Fruit fly (Drosophila melanogaster) whole organism, embryonic: Measurements from ENCODE around the gene CG15296.

Source experiments
- Abd-B ChIP-seq: fragments of 200-800 bp; sonication (Bioruptor generic); optimal IDR thresholded peaks from 2 replicates; lab custom pipeline; 2018; ENCODE audit warnings: missing biosample characterization, mild to moderate bottlenecking, missing genetic modification characterization, moderate library complexity
- Atf6 ChIP-seq: fragments of 200-800 bp; sonication (Bioruptor generic); IDR thresholded peaks from 2 replicates; pipeline ENCODE4 v1.3.6; 2022; ENCODE audit warnings: missing biosample characterization, missing genetic modification characterization
- Awh ChIP-seq: fragments of 200-800 bp; sonication (Bioruptor generic); IDR thresholded peaks from 2 replicates; pipeline ENCODE4, ENCODE4 v1.3.6; 2022; ENCODE audit warnings: missing biosample characterization, missing genetic modification characterization
- Blimp-1 ChIP-seq: fragments of 200-800 bp; sonication (Bioruptor generic); optimal IDR thresholded peaks from 3 replicates; lab custom pipeline; 2018; ENCODE audit warnings: missing biosample characterization, missing genetic modification characterization, mild to moderate bottlenecking, moderate library complexity, missing genetic modification reagents
- CG11093 ChIP-seq: fragments of 200-800 bp; sonication (Bioruptor generic); IDR thresholded peaks from 3 replicates; pipeline ENCODE4 v1.3.6; 2022; ENCODE audit warnings: missing biosample characterization, missing genetic modification characterization
- CG11247 ChIP-seq: fragments of 200-800 bp; sonication (Bioruptor generic); IDR thresholded peaks from 2 replicates; pipeline ENCODE4 v1.3.6; 2022; ENCODE audit warnings: missing biosample characterization, missing genetic modification characterization
- CG11723 ChIP-seq: fragments of 200-800 bp; sonication (Bioruptor generic); optimal IDR thresholded peaks from 2 replicates; lab custom pipeline; 2017; ENCODE audit warnings: missing biosample characterization, mild to moderate bottlenecking, missing genetic modification characterization
- CG12071 ChIP-seq: fragments of 200-800 bp; sonication (Bioruptor generic); optimal IDR thresholded peaks from 3 replicates; lab custom pipeline; 2018; ENCODE audit warnings: missing biosample characterization, mild to moderate bottlenecking, missing genetic modification characterization
- CG15696 ChIP-seq: fragments of 200-800 bp; sonication (Bioruptor generic); optimal IDR thresholded peaks from 2 replicates; lab custom pipeline; 2019; ENCODE audit warnings: missing biosample characterization, mild to moderate bottlenecking, missing genetic modification characterization, moderate library complexity
- CG18262 ChIP-seq: fragments of 200-800 bp; optimal IDR thresholded peaks from 3 replicates; lab custom pipeline; 2019; ENCODE audit warnings: missing biosample characterization, mild to moderate bottlenecking, missing genetic modification characterization, moderate library complexity
- CG18764 ChIP-seq: fragments of 200-800 bp; sonication (Bioruptor generic); optimal IDR thresholded peaks from 3 replicates; lab custom pipeline; 2016; ENCODE audit warnings: missing biosample characterization, missing genetic modification characterization
- CG2120 ChIP-seq: fragments of 200-800 bp; sonication (Bioruptor generic); optimal IDR thresholded peaks from 3 replicates; lab custom pipeline; 2016; ENCODE audit warnings: missing biosample characterization, missing genetic modification characterization
- CG4854 ChIP-seq: fragments of 200-800 bp; sonication (Bioruptor generic); optimal IDR thresholded peaks from 2 replicates; lab custom pipeline; 2016; ENCODE audit warnings: missing biosample characterization, missing genetic modification characterization, inconsistent platforms
- CG6683 ChIP-seq: fragments of 200-800 bp; sonication (Bioruptor generic); optimal IDR thresholded peaks from 2 replicates; lab custom pipeline; 2017; ENCODE audit warnings: missing biosample characterization, mild to moderate bottlenecking, missing genetic modification characterization, missing genetic modification reagents
- CG6854 ChIP-seq: fragments of 200-800 bp; sonication (Bioruptor generic); optimal IDR thresholded peaks from 3 replicates; lab custom pipeline; 2017; ENCODE audit warnings: missing biosample characterization, mild to moderate bottlenecking, missing genetic modification characterization
- CG7271 ChIP-seq: fragments of 200-800 bp; sonication (Bioruptor generic); optimal IDR thresholded peaks from 2 replicates; lab custom pipeline; 2018; ENCODE audit warnings: missing biosample characterization, mild to moderate bottlenecking, missing genetic modification characterization, moderate library complexity
- CG7928 ChIP-seq: fragments of 200-800 bp; sonication (Bioruptor generic); optimal IDR thresholded peaks from 2 replicates; lab custom pipeline; 2017; ENCODE audit warnings: missing biosample characterization, mild to moderate bottlenecking, missing genetic modification characterization
- CG8944 ChIP-seq: fragments of 200-800 bp; sonication (Bioruptor generic); optimal IDR thresholded peaks from 3 replicates; lab custom pipeline; 2016; ENCODE audit warnings: missing biosample characterization, missing genetic modification characterization
- Drgx ChIP-seq: fragments of 200-800 bp; sonication (Bioruptor generic); IDR thresholded peaks from 2 replicates; pipeline ENCODE4 v1.3.6; 2022; ENCODE audit warnings: missing biosample characterization, missing genetic modification characterization
- HLH3B ChIP-seq: fragments of 200-800 bp; sonication (Bioruptor generic); IDR thresholded peaks from 2 replicates; pipeline ENCODE4 v1.3.6; 2022; ENCODE audit warnings: missing biosample characterization, missing genetic modification characterization
- Nf-YA ChIP-seq: fragments of 200-800 bp; sonication (Bioruptor generic); IDR thresholded peaks from 2 replicates; pipeline ENCODE4 v1.3.6; 2022; ENCODE audit warnings: missing biosample characterization, missing genetic modification characterization
- Oli ChIP-seq: fragments of 200-800 bp; sonication (Bioruptor generic); optimal IDR thresholded peaks from 2 replicates; lab custom pipeline; 2018; ENCODE audit warnings: missing biosample characterization, mild to moderate bottlenecking, missing genetic modification characterization, moderate library complexity
- Sry-β ChIP-seq: fragments of 200-800 bp; sonication (Bioruptor generic); optimal IDR thresholded peaks from 2 replicates; lab custom pipeline; 2018; ENCODE audit warnings: missing biosample characterization, mild to moderate bottlenecking, missing genetic modification characterization, moderate library complexity
- Stat92E ChIP-seq, 3 experiments: fragments of >200 bp in 2 of 3; fragments of 200-800 bp in 1 of 3; sonication (Bioruptor generic) in 1 of 3; optimal IDR thresholded peaks; 2 replicates each; lab custom pipeline; 2017 to 2019; ENCODE audit warnings: missing biosample characterization in 3 of 3, missing genetic modification characterization in 3 of 3, mild to moderate bottlenecking in 1 of 3, moderate library complexity in 1 of 3
- YL-1 ChIP-seq: fragments of 200-800 bp; sonication (Bioruptor generic); optimal IDR thresholded peaks from 3 replicates; lab custom pipeline; 2017; ENCODE audit warnings: missing biosample characterization, mild to moderate bottlenecking, missing genetic modification characterization
- ap ChIP-seq: fragments of 200-800 bp; sonication (Bioruptor generic); IDR thresholded peaks from 2 replicates; pipeline ENCODE4 v1.3.6; 2022; ENCODE audit warnings: missing biosample characterization, missing genetic modification characterization
- crp ChIP-seq, 2 experiments: fragments of 200-800 bp; sonication (Bioruptor generic); optimal IDR thresholded peaks; 2 replicates in 1 of 2; 3 replicates in 1 of 2; lab custom pipeline; 2017; ENCODE audit warnings: missing biosample characterization in 2 of 2, missing genetic modification characterization in 2 of 2, mild to moderate bottlenecking in 1 of 2, moderate library complexity in 1 of 2
- dan ChIP-seq: fragments of 200-800 bp; sonication (Bioruptor generic); IDR thresholded peaks from 2 replicates; pipeline ENCODE4 v1.3.6; 2022; ENCODE audit warnings: missing biosample characterization, missing genetic modification characterization
- dm ChIP-seq: fragments of 200-800 bp; sonication (Bioruptor generic); optimal IDR thresholded peaks from 3 replicates; lab custom pipeline; 2016; ENCODE audit warnings: missing biosample characterization, missing genetic modification characterization
- ewg ChIP-seq: fragments of 200-800 bp; sonication (Bioruptor generic); optimal IDR thresholded peaks from 3 replicates; lab custom pipeline; 2017; ENCODE audit warnings: mild to moderate bottlenecking, missing biosample characterization, missing genetic modification reagents, missing genetic modification characterization
- eyg ChIP-seq: fragments of 200-800 bp; sonication (Bioruptor generic); optimal IDR thresholded peaks from 3 replicates; lab custom pipeline; 2016; ENCODE audit warnings: missing biosample characterization, missing genetic modification characterization
- gfzf ChIP-seq: fragments of 200-800 bp; sonication (Bioruptor generic); optimal IDR thresholded peaks from 2 replicates; lab custom pipeline; 2016; ENCODE audit warnings: missing biosample characterization, mild to moderate bottlenecking, missing genetic modification characterization, moderate library complexity
- gt ChIP-seq: fragments of 200-800 bp; sonication (Bioruptor generic); IDR thresholded peaks from 2 replicates; pipeline ENCODE4 v1.3.6; 2022; ENCODE audit warnings: missing biosample characterization, missing genetic modification characterization
- hb ChIP-seq: fragments of 200-800 bp; sonication (Bioruptor generic); IDR thresholded peaks from 3 replicates; pipeline ENCODE4 v1.3.6; 2022; ENCODE audit warnings: missing biosample characterization, missing genetic modification characterization; ENCODE audit not compliant: partially characterized antibody
- ken ChIP-seq: fragments of 200-800 bp; sonication (Bioruptor generic); IDR thresholded peaks from 3 replicates; pipeline ENCODE4 v1.3.6; 2022; ENCODE audit warnings: missing biosample characterization, missing genetic modification characterization
- klu ChIP-seq: fragments of 200-800 bp; sonication (Bioruptor generic); IDR thresholded peaks from 2 replicates; pipeline ENCODE4 v1.3.6; 2022; ENCODE audit warnings: missing biosample characterization, missing genetic modification characterization
- nmo ChIP-seq: fragments of 200-800 bp; sonication (Bioruptor generic); optimal IDR thresholded peaks from 2 replicates; lab custom pipeline; 2018; ENCODE audit warnings: missing biosample characterization, mild to moderate bottlenecking, missing genetic modification characterization, moderate library complexity
- pita ChIP-seq: fragments of 200-800 bp; sonication (Bioruptor generic); optimal IDR thresholded peaks from 2 replicates; lab custom pipeline; 2017; ENCODE audit warnings: missing biosample characterization, mild to moderate bottlenecking, missing genetic modification characterization
- psq ChIP-seq: fragments of 200-800 bp; sonication (Bioruptor generic); optimal IDR thresholded peaks from 2 replicates; lab custom pipeline; 2017; ENCODE audit warnings: missing biosample characterization, missing genetic modification characterization
- pzg ChIP-seq: fragments of 200-800 bp; sonication (Bioruptor generic); optimal IDR thresholded peaks from 3 replicates; lab custom pipeline; 2018; ENCODE audit warnings: missing biosample characterization, mild to moderate bottlenecking, missing genetic modification characterization, moderate library complexity
- sob ChIP-seq: fragments of 200-800 bp; sonication (Bioruptor generic); IDR thresholded peaks from 2 replicates; pipeline ENCODE4 v1.3.6; 2022; ENCODE audit warnings: missing biosample characterization, missing genetic modification characterization
- tin ChIP-seq: fragments of 200-800 bp; sonication (Bioruptor generic); optimal IDR thresholded peaks from 3 replicates; lab custom pipeline; 2016; ENCODE audit warnings: missing biosample characterization, missing genetic modification characterization
- toy ChIP-seq: fragments of 200-800 bp; sonication (Bioruptor generic); IDR thresholded peaks from 2 replicates; pipeline ENCODE4 v1.3.6; 2022; ENCODE audit warnings: missing biosample characterization, missing genetic modification characterization
- ttk ChIP-seq: fragments of 200-800 bp; sonication (Bioruptor generic); IDR thresholded peaks from 2 replicates; pipeline ENCODE4 v2.1.2; 2022; ENCODE audit warnings: missing biosample characterization, missing genetic modification characterization
- tup ChIP-seq: fragments of 200-800 bp; sonication (Bioruptor generic); optimal IDR thresholded peaks from 2 replicates; lab custom pipeline; 2016; ENCODE audit warnings: missing biosample characterization, mild to moderate bottlenecking, missing genetic modification characterization, moderate library complexity
- wdn ChIP-seq: fragments of 200-800 bp; sonication (Bioruptor generic); IDR thresholded peaks from 2 replicates; pipeline ENCODE4 v1.3.6; 2022; ENCODE audit warnings: missing biosample characterization, missing genetic modification characterization
- wor ChIP-seq: fragments of 200-800 bp; sonication (Bioruptor generic); IDR thresholded peaks from 2 replicates; pipeline ENCODE4 v1.3.6; 2022; ENCODE audit warnings: missing biosample characterization, missing genetic modification characterization

Gene CG15296

dm6 chrX:10579569-10579968 is 13.2 kb upstream of the CG15296 start:
- no peak for TF ChIP-seq hb
- TF ChIP-seq Stat92E (GFP tag; optimal IDR thresholded peaks at IDR 0.05; lab: Kevin White, UChicago), result no peak
- no peak for TF ChIP-seq ken
- no peak for TF ChIP-seq dan (GFP tag; lab: Robert Waterston, UW)

DNA sequence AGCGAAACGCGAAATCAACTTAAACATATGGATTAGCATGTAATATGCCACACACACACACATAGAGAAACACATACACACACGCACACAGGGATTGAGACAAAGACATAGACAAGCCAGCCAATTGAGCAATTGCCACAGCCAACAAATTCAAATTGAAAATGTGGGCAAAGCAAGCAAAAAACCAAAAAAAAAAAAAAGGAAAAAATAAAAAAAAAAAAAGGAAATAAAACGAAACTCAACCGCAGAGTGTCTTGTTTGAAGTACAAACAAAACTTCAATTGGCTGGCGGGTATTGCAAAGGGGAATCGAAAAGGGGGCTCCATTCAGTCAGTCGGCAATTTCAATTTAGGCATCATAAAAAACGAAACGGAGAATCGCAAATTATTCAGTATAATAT is 11.4 kb upstream of the CG15296 start:
- peak; percentile 69 for TF ChIP-seq Drgx (GFP tag; lab: Robert Waterston, UW)
- TF ChIP-seq dm, result no peak

DNA sequence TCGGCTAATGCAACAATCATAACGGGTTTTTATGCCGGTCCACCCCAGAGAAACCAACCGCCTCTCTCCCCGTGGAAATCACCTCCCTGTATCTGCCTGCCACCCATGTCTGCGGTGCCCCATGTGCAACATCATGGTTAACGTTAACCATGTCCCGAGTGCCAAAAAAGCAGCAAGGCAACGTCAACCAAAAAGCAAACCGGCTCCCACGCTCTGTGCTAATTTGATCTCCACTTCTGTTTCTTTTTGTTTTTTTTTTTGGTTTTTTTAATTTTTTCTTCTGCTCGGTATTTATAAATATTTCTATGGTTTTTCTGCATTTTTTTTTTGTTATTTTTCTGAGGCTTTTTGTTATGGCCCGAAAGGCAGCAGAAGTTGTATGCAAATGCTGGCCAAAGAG is 10.6 kb upstream of the CG15296 start:
- no peak for TF ChIP-seq crp (GFP tag; optimal IDR thresholded peaks at IDR 0.05; lab: Kevin White, UChicago)
- TF ChIP-seq CG2120 (GFP tag; lab: Kevin White, UChicago), result no peak
- TF ChIP-seq CG18764 (GFP tag; lab: Kevin White, UChicago), result no peak
- no peak for TF ChIP-seq CG11093 (GFP tag; lab: Robert Waterston, UW)
- no peak for TF ChIP-seq CG7928 (GFP tag; lab: Kevin White, UChicago)
- TF ChIP-seq YL-1, result no peak
- TF ChIP-seq CG12071 (GFP tag; lab: Kevin White, UChicago), result no peak
- TF ChIP-seq Awh, result no peak
- no peak for TF ChIP-seq pzg (GFP tag; lab: Kevin White, UChicago)
- no peak for TF ChIP-seq Oli (tag; lab: Kevin White, UChicago)
- no peak for TF ChIP-seq nmo (GFP tag; lab: Kevin White, UChicago)
- no peak for TF ChIP-seq CG7271 (tag; lab: Kevin White, UChicago)
- no peak for TF ChIP-seq CG6683 (GFP tag; lab: Kevin White, UChicago)
- no peak for TF ChIP-seq sob (GFP tag; lab: Robert Waterston, UW)

DNA sequence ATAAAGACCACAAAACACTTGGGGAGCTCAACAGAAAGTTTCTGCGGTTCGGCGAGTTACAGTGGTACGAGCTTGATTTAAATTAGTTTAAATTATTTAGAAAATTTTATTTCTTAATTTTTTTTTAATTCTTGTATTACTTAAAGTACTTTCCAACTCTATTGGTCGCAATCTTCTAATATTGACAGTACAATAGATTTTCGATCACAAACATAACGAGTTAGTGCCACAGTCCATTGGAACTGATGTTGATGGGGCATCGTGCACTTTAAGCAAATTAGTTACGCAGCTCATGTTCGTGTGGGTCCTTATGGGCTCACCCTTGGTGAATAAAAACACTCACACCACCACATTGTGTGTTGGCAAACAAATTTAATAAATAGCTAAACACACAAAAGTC is 7.2 kb upstream of the CG15296 start:
- TF ChIP-seq CG18262 (tag; lab: Kevin White, UChicago), result peak; percentile 51
- TF ChIP-seq Sry-β (GFP tag; lab: Kevin White, UChicago), result no peak
- TF ChIP-seq Atf6 (GFP tag; lab: Robert Waterston, UW), result peak; percentile 74
- peak; percentile 25 for TF ChIP-seq Abd-B
- peak; percentile 62 for TF ChIP-seq Blimp-1 (GFP tag; lab: Kevin White, UChicago)
- TF ChIP-seq Nf-YA (GFP tag; lab: Robert Waterston, UW), result no peak
- peak; percentile 30 for TF ChIP-seq ewg (GFP tag; lab: Kevin White, UChicago)
- TF ChIP-seq tup (GFP tag; lab: Kevin White, UChicago), result no peak
- TF ChIP-seq CG8944, result no peak
- no peak for TF ChIP-seq psq (GFP tag; lab: Kevin White, UChicago)
- peak; percentile 48 for TF ChIP-seq CG11247 (GFP tag; lab: Robert Waterston, UW)
- TF ChIP-seq pita (GFP tag; lab: Kevin White, UChicago), result no peak
- peak; percentile 44; the same call in 1 of the 2 replicates for TF ChIP-seq wdn (GFP tag; lab: Robert Waterston, UW)
- peak; percentile 47 for TF ChIP-seq ap (GFP tag; lab: Robert Waterston, UW)
- TF ChIP-seq CG11723 (GFP tag; lab: Kevin White, UChicago), result no peak
- no peak for TF ChIP-seq gt
- no peak for TF ChIP-seq CG15696 (tag; lab: Kevin White, UChicago)
- no peak for TF ChIP-seq eyg (GFP tag; lab: Kevin White, UChicago)
- TF ChIP-seq tin, result peak; percentile 24
- no peak for TF ChIP-seq klu (GFP tag; lab: Robert Waterston, UW)
- TF ChIP-seq YL-1, result no peak
- peak; percentile 38 for TF ChIP-seq CG6854 (GFP tag; lab: Kevin White, UChicago)
- 0 out of 2 replicates have a peak, but pooled peaks have one; percentile 34 for TF ChIP-seq wor (GFP tag; lab: Robert Waterston, UW)
- peak; percentile 76 for TF ChIP-seq HLH3B (GFP tag; lab: Robert Waterston, UW)
- no peak for TF ChIP-seq CG4854
- TF ChIP-seq gfzf, result no peak
- TF ChIP-seq toy (GFP tag; lab: Robert Waterston, UW), result no peak
- peak; percentile 42; the same call in 1 of the 2 replicates for TF ChIP-seq ttk
